Fruit fly (Drosophila melanogaster): Measurements from ENCODE around the gene TfIIA-L.

DNA sequence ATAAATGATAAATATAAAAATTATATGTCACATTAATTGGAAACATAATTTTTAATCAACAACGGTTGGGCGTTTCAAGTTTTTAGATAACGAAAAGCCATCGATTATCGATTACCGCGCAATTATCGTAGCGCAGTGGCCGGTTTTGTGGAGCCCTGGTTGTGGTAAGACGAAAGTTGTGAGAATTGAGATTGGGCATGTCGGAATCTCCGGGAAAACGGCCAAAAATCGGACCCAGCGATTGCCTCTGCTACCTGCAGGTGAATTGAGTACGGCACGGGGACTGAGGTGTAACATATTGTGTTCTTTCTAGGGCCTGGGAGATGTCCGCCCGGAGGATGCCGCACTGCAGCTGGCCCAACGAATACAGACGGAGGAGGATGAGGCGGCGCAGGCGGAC, 32.7 kb downstream of the TfIIA-L start, which contains the start of gene CG3368:
- TF ChIP-seq bab1 (GFP tag; optimal IDR thresholded peaks at IDR 0.05), result no peak
- no peak for TF ChIP-seq CG12768 (GFP tag; optimal IDR thresholded peaks at IDR 0.05)
- TF ChIP-seq CG14711 (tag; optimal IDR thresholded peaks at IDR 0.05), result no peak
- no peak for TF ChIP-seq cnc (optimal IDR thresholded peaks at IDR 0.05)
- no peak for TF ChIP-seq CG33017 (tag; optimal IDR thresholded peaks at IDR 0.05)

Data from whole organism, adult.